Worm (Caenorhabditis elegans) whole organism, L1 larva: ENCODE measurements around the gene F21C10.7.

Source experiments
- C04F5.9 ChIP-seq: sonication (generic microtip); optimal IDR thresholded peaks from 2 replicates; lab custom pipeline; 2016; ENCODE audit warnings: missing genetic modification characterization, missing compliant biosample characterization
- blmp-1 ChIP-seq: fragments of 150-350 bp; optimal IDR thresholded peaks from 2 replicates; lab custom pipeline; 2014; ENCODE audit warnings: missing biosample characterization, missing genetic modification characterization
- ceh-63 ChIP-seq: fragments of 200-800 bp; sonication (Bioruptor generic); optimal IDR thresholded peaks from 2 replicates; lab custom pipeline; 2018; ENCODE audit warnings: mild to moderate bottlenecking, missing genetic modification characterization, missing compliant biosample characterization
- ceh-8 ChIP-seq: fragments of 200-800 bp; sonication (Bioruptor generic); optimal IDR thresholded peaks from 2 replicates; lab custom pipeline; 2018; ENCODE audit warnings: mild to moderate bottlenecking, missing genetic modification characterization, moderate library complexity, missing compliant biosample characterization
- ceh-82 ChIP-seq, 3 experiments: fragments of 150-350 bp in 1 of 3; sonication (generic microtip) in 2 of 3; optimal IDR thresholded peaks; 2 replicates each; lab custom pipeline; 2014 to 2017; ENCODE audit warnings: missing biosample characterization in 3 of 3, missing genetic modification characterization in 3 of 3
- dsc-1 ChIP-seq: sonication (generic microtip); optimal IDR thresholded peaks from 2 replicates; lab custom pipeline; 2016; ENCODE audit warnings: mild to moderate bottlenecking, missing genetic modification characterization, missing compliant biosample characterization
- efl-1 ChIP-seq, 4 experiments: fragments of 150-350 bp; optimal IDR thresholded peaks in 3 of 4; peaks in 1 of 4; 1 replicate in 1 of 4; 2 replicates in 3 of 4; lab custom pipeline; 2014; ENCODE audit warnings: missing biosample characterization in 2 of 4, missing genetic modification characterization in 2 of 4, missing genetic modification reagents in 2 of 4
- efl-3 ChIP-seq: fragments of 200-800 bp; sonication (Bioruptor generic); optimal IDR thresholded peaks from 2 replicates; lab custom pipeline; 2018; ENCODE audit warnings: mild to moderate bottlenecking, missing genetic modification characterization, missing compliant biosample characterization
- egl-13 ChIP-seq: sonication (generic microtip); optimal IDR thresholded peaks from 2 replicates; lab custom pipeline; 2016; ENCODE audit warnings: missing genotype, missing genetic modification reagents, missing genetic modification characterization, missing compliant biosample characterization
- ets-5 ChIP-seq: fragments of 200-800 bp; sonication (Bioruptor generic); IDR thresholded peaks from 2 replicates; pipeline ENCODE4 v1.3.6; 2022; ENCODE audit warnings: missing genetic modification characterization, missing compliant biosample characterization
- fkh-10 ChIP-seq: sonication (generic microtip); optimal IDR thresholded peaks from 2 replicates; lab custom pipeline; 2017; ENCODE audit warnings: missing biosample characterization, missing genetic modification reagents, missing genetic modification characterization
- fkh-8 ChIP-seq: sonication (generic microtip); optimal IDR thresholded peaks from 2 replicates; lab custom pipeline; 2016; ENCODE audit warnings: mild to moderate bottlenecking, missing genetic modification characterization, missing compliant biosample characterization
- grh-1 ChIP-seq: fragments of 200-800 bp; sonication (Bioruptor generic); IDR thresholded peaks from 2 replicates; pipeline ENCODE4 v1.3.6; 2022; ENCODE audit warnings: missing genetic modification reagents, missing genetic modification characterization, missing compliant biosample characterization
- hlh-17 ChIP-seq: fragments of 200-800 bp; sonication (Bioruptor generic); optimal IDR thresholded peaks from 2 replicates; lab custom pipeline; 2018; ENCODE audit warnings: missing genetic modification characterization, mild to moderate bottlenecking, missing compliant biosample characterization, moderate library complexity, borderline replicate concordance
- hlh-4 ChIP-seq: sonication (generic microtip); optimal IDR thresholded peaks from 2 replicates; lab custom pipeline; 2016; ENCODE audit warnings: mild to moderate bottlenecking, missing genetic modification characterization, missing compliant biosample characterization
- hpl-2 ChIP-seq: fragments of 150-350 bp; optimal IDR thresholded peaks from 2 replicates; lab custom pipeline; 2014; ENCODE audit warnings: missing biosample characterization, missing genetic modification reagents, missing genetic modification characterization
- irx-1 ChIP-seq: sonication (generic microtip); optimal IDR thresholded peaks from 2 replicates; lab custom pipeline; 2016; ENCODE audit warnings: missing genetic modification characterization, missing compliant biosample characterization
- jun-1 ChIP-seq: fragments of 150-350 bp; optimal IDR thresholded peaks from 2 replicates; lab custom pipeline; 2014; ENCODE audit warnings: missing biosample characterization, missing genetic modification reagents, missing genetic modification characterization
- lin-14 ChIP-seq: fragments of 200-800 bp; sonication (Bioruptor generic); optimal IDR thresholded peaks from 2 replicates; lab custom pipeline; 2018; ENCODE audit warnings: mild to moderate bottlenecking, missing genetic modification characterization, moderate library complexity, missing compliant biosample characterization
- lin-35 ChIP-seq, 2 experiments: fragments of 150-350 bp; optimal IDR thresholded peaks; 2 replicates each; lab custom pipeline; 2014; ENCODE audit warnings: missing biosample characterization in 2 of 2, missing genetic modification characterization in 2 of 2, missing genetic modification reagents in 2 of 2
- lin-39 ChIP-seq: fragments of 150-350 bp; optimal IDR thresholded peaks from 2 replicates; lab custom pipeline; 2014; ENCODE audit warnings: missing biosample characterization, missing genetic modification reagents, missing genetic modification characterization
- mep-1 ChIP-seq: fragments of 150-350 bp; optimal IDR thresholded peaks from 2 replicates; lab custom pipeline; 2014; ENCODE audit warnings: missing biosample characterization, missing genetic modification characterization
- nhr-12 ChIP-seq: sonication (generic microtip); optimal IDR thresholded peaks from 2 replicates; lab custom pipeline; 2017; ENCODE audit warnings: missing biosample characterization, missing genetic modification characterization
- nhr-19 ChIP-seq: fragments of 200-800 bp; sonication (Bioruptor generic); conservative IDR thresholded peaks from 2 replicates; pipeline ENCODE4 v1.3.6; 2022; ENCODE audit warnings: missing genetic modification characterization, missing compliant biosample characterization
- nhr-20 ChIP-seq: sonication (generic microtip); optimal IDR thresholded peaks from 2 replicates; lab custom pipeline; 2016; ENCODE audit warnings: mild to moderate bottlenecking, missing genetic modification characterization, missing compliant biosample characterization
- nhr-28 ChIP-seq: fragments of 150-350 bp; optimal IDR thresholded peaks from 2 replicates; lab custom pipeline; 2014; ENCODE audit warnings: missing biosample characterization, missing genetic modification characterization
- nhr-47 ChIP-seq: sonication (generic microtip); optimal IDR thresholded peaks from 2 replicates; lab custom pipeline; 2016; ENCODE audit warnings: mild to moderate bottlenecking, missing genetic modification characterization, moderate library complexity, missing compliant biosample characterization
- nhr-71 ChIP-seq: sonication (generic microtip); optimal IDR thresholded peaks from 2 replicates; lab custom pipeline; 2016; ENCODE audit warnings: mild to moderate bottlenecking, missing genetic modification characterization, moderate library complexity, missing compliant biosample characterization
- nhr-77 ChIP-seq: fragments of 150-350 bp; optimal IDR thresholded peaks from 2 replicates; lab custom pipeline; 2014; ENCODE audit warnings: missing biosample characterization, missing genetic modification characterization
- nhr-84 ChIP-seq: sonication (generic microtip); optimal IDR thresholded peaks from 2 replicates; lab custom pipeline; 2017; ENCODE audit warnings: missing biosample characterization, missing genetic modification characterization
- nhr-90 ChIP-seq: sonication (generic microtip); optimal IDR thresholded peaks from 2 replicates; lab custom pipeline; 2016; ENCODE audit warnings: mild to moderate bottlenecking, missing genetic modification characterization, missing compliant biosample characterization; ENCODE audit not compliant: poor library complexity
- pag-3 ChIP-seq: sonication (generic microtip); optimal IDR thresholded peaks from 2 replicates; lab custom pipeline; 2017; ENCODE audit warnings: missing genetic modification characterization, mild to moderate bottlenecking, missing compliant biosample characterization, antibody characterized with exemption, borderline replicate concordance; ENCODE audit not compliant: insufficient read depth
- pax-3 ChIP-seq: fragments of 200-800 bp; sonication (Bioruptor generic); optimal IDR thresholded peaks from 2 replicates; lab custom pipeline; 2018; ENCODE audit warnings: mild to moderate bottlenecking, missing genetic modification characterization, moderate library complexity, missing compliant biosample characterization
- pqm-1 ChIP-seq: sonication (generic microtip); optimal IDR thresholded peaks from 3 replicates; lab custom pipeline; 2017; ENCODE audit warnings: missing biosample characterization, missing genetic modification characterization
- snpc-4 ChIP-seq: fragments of 150-350 bp; optimal IDR thresholded peaks from 2 replicates; lab custom pipeline; 2014; ENCODE audit warnings: missing biosample characterization, missing genetic modification characterization
- snu-23 ChIP-seq: sonication (generic microtip); optimal IDR thresholded peaks from 2 replicates; lab custom pipeline; 2016; ENCODE audit warnings: missing genetic modification characterization, missing compliant biosample characterization
- sox-4 ChIP-seq: sonication (generic microtip); optimal IDR thresholded peaks from 2 replicates; lab custom pipeline; 2016; ENCODE audit warnings: missing genetic modification characterization, missing compliant biosample characterization
- sptf-1 ChIP-seq: fragments of 150-350 bp; optimal IDR thresholded peaks from 2 replicates; lab custom pipeline; 2014; ENCODE audit warnings: missing biosample characterization, missing genetic modification characterization
- swsn-7 ChIP-seq: sonication (generic microtip); optimal IDR thresholded peaks from 2 replicates; lab custom pipeline; 2016; ENCODE audit warnings: missing genetic modification characterization, missing compliant biosample characterization
- unc-130 ChIP-seq: fragments of 150-350 bp; optimal IDR thresholded peaks from 2 replicates; lab custom pipeline; 2017; ENCODE audit warnings: missing biosample characterization, missing genetic modification characterization, inconsistent platforms
- unc-30 ChIP-seq: sonication (generic microtip); optimal IDR thresholded peaks from 2 replicates; lab custom pipeline; 2017; ENCODE audit warnings: missing biosample characterization, missing genetic modification characterization
- unc-86 ChIP-seq: sonication (generic microtip); optimal IDR thresholded peaks from 2 replicates; lab custom pipeline; 2016; ENCODE audit warnings: missing genetic modification characterization, missing compliant biosample characterization
- unc-98 ChIP-seq: fragments of 200-800 bp; sonication (Bioruptor generic); IDR thresholded peaks from 2 replicates; pipeline ENCODE4 v1.3.6; 2022; ENCODE audit warnings: missing genetic modification characterization, missing compliant biosample characterization
- vab-15 ChIP-seq: sonication (generic microtip); optimal IDR thresholded peaks from 2 replicates; lab custom pipeline; 2017; ENCODE audit warnings: missing genotype, mild to moderate bottlenecking, missing genetic modification characterization, missing compliant biosample characterization
- xbp-1 ChIP-seq: sonication (generic microtip); optimal IDR thresholded peaks from 2 replicates; lab custom pipeline; 2016; ENCODE audit warnings: missing genetic modification characterization, missing compliant biosample characterization
- zag-1 ChIP-seq: fragments of 150-350 bp; optimal IDR thresholded peaks from 2 replicates; lab custom pipeline; 2014; ENCODE audit warnings: missing biosample characterization, missing genetic modification characterization
- zip-4 ChIP-seq: fragments of 200-800 bp; sonication (Bioruptor generic); optimal IDR thresholded peaks from 2 replicates; lab custom pipeline; 2018; ENCODE audit warnings: mild to moderate bottlenecking, missing genetic modification characterization, moderate library complexity, missing compliant biosample characterization
- ztf-11 ChIP-seq, 2 experiments: sonication (generic microtip); optimal IDR thresholded peaks; 2 replicates each; lab custom pipeline; 2016 to 2017; ENCODE audit warnings: missing genetic modification characterization in 2 of 2, missing biosample characterization in 1 of 2, missing compliant biosample characterization in 1 of 2

The F21C10.7 gene

DNA sequence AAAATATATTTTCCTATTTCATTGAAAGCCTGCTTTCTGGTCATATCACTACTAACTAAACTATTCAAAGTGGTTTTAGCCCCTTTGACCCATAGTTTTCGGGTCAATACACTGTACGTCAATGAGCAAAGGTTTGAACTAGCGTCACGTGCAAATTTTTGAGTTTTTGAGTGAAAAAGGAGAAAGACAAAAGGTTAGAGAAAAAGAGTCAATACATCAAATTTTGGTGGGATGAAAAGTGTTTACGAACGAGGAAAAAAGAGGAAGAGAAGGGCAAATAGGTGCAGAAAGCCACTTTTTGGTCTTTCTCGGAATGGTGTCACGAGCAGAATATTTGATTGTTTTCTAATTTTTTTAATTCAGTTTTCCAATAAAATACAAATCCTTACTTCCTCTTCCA, 36.7 kb upstream of the F21C10.7 start (continued):
- TF ChIP-seq zip-4 = no peak
- TF ChIP-seq ceh-8 = no peak
- TF ChIP-seq fkh-10 = no peak
- no peak for TF ChIP-seq nhr-12 (tag; lab: Kevin White, UChicago)
- no peak for TF ChIP-seq mep-1 (tag; lab: Kevin White, UChicago)
- TF ChIP-seq ets-5 (GFP tag; lab: Robert Waterston, UW) = no peak
- TF ChIP-seq lin-39 (tag; lab: Kevin White, UChicago) = no peak
- no peak for TF ChIP-seq jun-1 (tag; lab: Kevin White, UChicago)
- peak; percentile 53 for TF ChIP-seq nhr-71 (tag; lab: Kevin White, UChicago)
- TF ChIP-seq snpc-4 (tag; lab: Kevin White, UChicago) = no peak
- TF ChIP-seq ztf-11 (tag; optimal IDR thresholded peaks at IDR 0.05; lab: Kevin White, UChicago) = no peak
- TF ChIP-seq unc-98 (GFP tag; lab: Robert Waterston, UW) = no peak
- TF ChIP-seq irx-1 (tag; lab: Kevin White, UChicago) = no peak
- TF ChIP-seq unc-130 (tag; lab: Kevin White, UChicago) = no peak
- TF ChIP-seq pax-3 (tag; lab: Kevin White, UChicago) = no peak
- TF ChIP-seq ceh-63 (GFP tag; lab: Kevin White, UChicago) = no peak
- no peak for TF ChIP-seq vab-15 (tag; lab: Kevin White, UChicago)
- no peak for TF ChIP-seq sptf-1 (tag; lab: Kevin White, UChicago)
- TF ChIP-seq efl-3 (GFP tag; lab: Kevin White, UChicago) = no peak
- no peak for TF ChIP-seq blmp-1 (tag; lab: Kevin White, UChicago)
- TF ChIP-seq egl-13 (tag; lab: Kevin White, UChicago) = no peak
- TF ChIP-seq sox-4 (tag; lab: Kevin White, UChicago) = no peak
- TF ChIP-seq lin-14 (GFP tag; lab: Kevin White, UChicago) = peak; percentile 44
- TF ChIP-seq nhr-77 (tag; lab: Kevin White, UChicago) = peak; percentile 34
- peak; percentile 33; the same call in 1 of the 2 replicates for TF ChIP-seq nhr-19 (GFP tag; lab: Robert Waterston, UW)
- TF ChIP-seq snu-23 (GFP tag; lab: Kevin White, UChicago) = no peak
- TF ChIP-seq swsn-7 (tag; lab: Kevin White, UChicago) = no peak
- no peak for TF ChIP-seq xbp-1 (tag; lab: Kevin White, UChicago)
- no peak for TF ChIP-seq nhr-28 (tag; lab: Kevin White, UChicago)
- no peak for TF ChIP-seq grh-1 (GFP tag; lab: Robert Waterston, UW)
- TF ChIP-seq C04F5.9 (tag; lab: Kevin White, UChicago) = no peak
- TF ChIP-seq hpl-2 = no peak
- TF ChIP-seq efl-1 (optimal IDR thresholded peaks at IDR 0.05; lab: Kevin White, UChicago) = no peak
- peak in 1 of 2 experiments; percentile 87 for TF ChIP-seq efl-1 (GFP tag; optimal IDR thresholded peaks at IDR 0.05 in 1 of 2; lab: Kevin White, UChicago)
- no peak for TF ChIP-seq unc-86 (tag; lab: Kevin White, UChicago)
- no peak for TF ChIP-seq ceh-82 (tag; optimal IDR thresholded peaks at IDR 0.05; lab: Kevin White, UChicago)
- no peak for TF ChIP-seq unc-30
- TF ChIP-seq fkh-8 = peak; percentile 42
- TF ChIP-seq pag-3 (tag; lab: Kevin White, UChicago) = no peak
- no peak for TF ChIP-seq nhr-84 (tag; lab: Kevin White, UChicago)
- TF ChIP-seq nhr-20 (tag; lab: Kevin White, UChicago) = peak; percentile 46
- TF ChIP-seq pqm-1 (tag; lab: Kevin White, UChicago) = no peak
- TF ChIP-seq nhr-47 (tag; lab: Kevin White, UChicago) = peak; percentile 47
- TF ChIP-seq nhr-90 (tag; lab: Kevin White, UChicago) = peak; percentile 38
- no peak for TF ChIP-seq zag-1 (tag; lab: Kevin White, UChicago)
- peak in 1 of 2 experiments; percentile 16 for TF ChIP-seq lin-35 (GFP tag; optimal IDR thresholded peaks at IDR 0.05; lab: Kevin White, UChicago)
- no peak for TF ChIP-seq hlh-17 (GFP tag; lab: Kevin White, UChicago)
- peak; percentile 7 for TF ChIP-seq dsc-1 (tag; lab: Kevin White, UChicago)
- TF ChIP-seq hlh-4 = no peak
